Worm (Caenorhabditis elegans) whole organism, L1 larva: ENCODE data around the gene Y54G2A.16.
A peak's percentile ranks its signal among the peaks of the same experiment; 100 is the strongest.

ENCODE experiments used
- C04F5.9 ChIP-seq: sonication (generic microtip); optimal IDR thresholded peaks from 2 replicates; lab custom pipeline; 2016; ENCODE audit warnings: missing genetic modification characterization, missing compliant biosample characterization
- C34B4.2 ChIP-seq: sonication (generic microtip); optimal IDR thresholded peaks from 2 replicates; lab custom pipeline; 2017; ENCODE audit warnings: mild to moderate bottlenecking, missing genetic modification characterization, missing compliant biosample characterization
- F16B12.6 ChIP-seq: fragments of 150-350 bp; optimal IDR thresholded peaks from 2 replicates; lab custom pipeline; 2014; ENCODE audit warnings: missing biosample characterization, missing genetic modification characterization
- Y116A8C.19 ChIP-seq: sonication (generic microtip); optimal IDR thresholded peaks from 2 replicates; lab custom pipeline; 2016; ENCODE audit warnings: missing compliant biosample characterization, missing genetic modification characterization, borderline replicate concordance
- ceh-8 ChIP-seq: fragments of 200-800 bp; sonication (Bioruptor generic); optimal IDR thresholded peaks from 2 replicates; lab custom pipeline; 2018; ENCODE audit warnings: mild to moderate bottlenecking, missing genetic modification characterization, moderate library complexity, missing compliant biosample characterization
- ceh-88 ChIP-seq: fragments of 200-800 bp; sonication (Bioruptor generic); IDR thresholded peaks from 2 replicates; pipeline ENCODE4 v1.3.6; 2022; ENCODE audit warnings: missing genetic modification characterization, missing compliant biosample characterization
- dpl-1 ChIP-seq, 3 experiments: fragments of 150-350 bp in 2 of 3; sonication (generic microtip) in 1 of 3; optimal IDR thresholded peaks; 2 replicates each; lab custom pipeline; 2014 to 2017; ENCODE audit warnings: missing biosample characterization in 3 of 3, missing genetic modification characterization in 3 of 3, missing genetic modification reagents in 3 of 3
- dsc-1 ChIP-seq: sonication (generic microtip); optimal IDR thresholded peaks from 2 replicates; lab custom pipeline; 2016; ENCODE audit warnings: mild to moderate bottlenecking, missing genetic modification characterization, missing compliant biosample characterization
- efl-1 ChIP-seq, 4 experiments: fragments of 150-350 bp; optimal IDR thresholded peaks in 3 of 4; peaks in 1 of 4; 1 replicate in 1 of 4; 2 replicates in 3 of 4; lab custom pipeline; 2014; ENCODE audit warnings: missing biosample characterization in 2 of 4, missing genetic modification characterization in 2 of 4, missing genetic modification reagents in 2 of 4
- egl-13 ChIP-seq: sonication (generic microtip); optimal IDR thresholded peaks from 2 replicates; lab custom pipeline; 2016; ENCODE audit warnings: missing genotype, missing genetic modification reagents, missing genetic modification characterization, missing compliant biosample characterization
- egl-27 ChIP-seq, 2 experiments: fragments of 150-350 bp in 1 of 2; sonication (generic microtip); optimal IDR thresholded peaks; 3 replicates each; lab custom pipeline; 2017 to 2018; ENCODE audit warnings: missing biosample characterization in 2 of 2, missing genetic modification characterization in 2 of 2, missing genetic modification reagents in 2 of 2
- elt-3 ChIP-seq, 6 experiments: fragments of 150-350 bp in 1 of 6; sonication (generic microtip); optimal IDR thresholded peaks; 2 replicates each; lab custom pipeline; 2017 to 2018; ENCODE audit warnings: missing biosample characterization in 6 of 6, missing genetic modification characterization in 6 of 6, inconsistent platforms in 1 of 6
- fkh-10 ChIP-seq: sonication (generic microtip); optimal IDR thresholded peaks from 2 replicates; lab custom pipeline; 2017; ENCODE audit warnings: missing biosample characterization, missing genetic modification reagents, missing genetic modification characterization
- fos-1 ChIP-seq: fragments of 150-350 bp; optimal IDR thresholded peaks from 2 replicates; lab custom pipeline; 2014; ENCODE audit warnings: missing biosample characterization, missing genetic modification characterization
- hlh-4 ChIP-seq: sonication (generic microtip); optimal IDR thresholded peaks from 2 replicates; lab custom pipeline; 2016; ENCODE audit warnings: mild to moderate bottlenecking, missing genetic modification characterization, missing compliant biosample characterization
- jun-1 ChIP-seq: fragments of 150-350 bp; optimal IDR thresholded peaks from 2 replicates; lab custom pipeline; 2014; ENCODE audit warnings: missing biosample characterization, missing genetic modification reagents, missing genetic modification characterization
- lin-35 ChIP-seq, 2 experiments: fragments of 150-350 bp; optimal IDR thresholded peaks; 2 replicates each; lab custom pipeline; 2014; ENCODE audit warnings: missing biosample characterization in 2 of 2, missing genetic modification characterization in 2 of 2, missing genetic modification reagents in 2 of 2
- lin-39 ChIP-seq: fragments of 150-350 bp; optimal IDR thresholded peaks from 2 replicates; lab custom pipeline; 2014; ENCODE audit warnings: missing biosample characterization, missing genetic modification reagents, missing genetic modification characterization
- lsy-2 ChIP-seq, 2 experiments: fragments of 150-350 bp; optimal IDR thresholded peaks; 2 replicates each; lab custom pipeline; 2014; ENCODE audit warnings: missing biosample characterization in 2 of 2, missing genetic modification characterization in 2 of 2
- mdl-1 ChIP-seq, 2 experiments: fragments of 150-350 bp; optimal IDR thresholded peaks; 2 replicates each; lab custom pipeline; 2014 to 2017; ENCODE audit warnings: missing biosample characterization in 2 of 2, missing genetic modification characterization in 2 of 2, inconsistent platforms in 1 of 2
- mep-1 ChIP-seq: fragments of 150-350 bp; optimal IDR thresholded peaks from 2 replicates; lab custom pipeline; 2014; ENCODE audit warnings: missing biosample characterization, missing genetic modification characterization
- nhr-12 ChIP-seq: sonication (generic microtip); optimal IDR thresholded peaks from 2 replicates; lab custom pipeline; 2017; ENCODE audit warnings: missing biosample characterization, missing genetic modification characterization
- nhr-19 ChIP-seq: fragments of 200-800 bp; sonication (Bioruptor generic); conservative IDR thresholded peaks from 2 replicates; pipeline ENCODE4 v1.3.6; 2022; ENCODE audit warnings: missing genetic modification characterization, missing compliant biosample characterization
- nhr-20 ChIP-seq: sonication (generic microtip); optimal IDR thresholded peaks from 2 replicates; lab custom pipeline; 2016; ENCODE audit warnings: mild to moderate bottlenecking, missing genetic modification characterization, missing compliant biosample characterization
- nhr-28 ChIP-seq: fragments of 150-350 bp; optimal IDR thresholded peaks from 2 replicates; lab custom pipeline; 2014; ENCODE audit warnings: missing biosample characterization, missing genetic modification characterization
- nhr-76 ChIP-seq: sonication (generic microtip); optimal IDR thresholded peaks from 2 replicates; lab custom pipeline; 2017; ENCODE audit warnings: missing biosample characterization, missing genetic modification characterization
- nhr-84 ChIP-seq: sonication (generic microtip); optimal IDR thresholded peaks from 2 replicates; lab custom pipeline; 2017; ENCODE audit warnings: missing biosample characterization, missing genetic modification characterization
- pag-3 ChIP-seq: sonication (generic microtip); optimal IDR thresholded peaks from 2 replicates; lab custom pipeline; 2017; ENCODE audit warnings: missing genetic modification characterization, mild to moderate bottlenecking, missing compliant biosample characterization, antibody characterized with exemption, borderline replicate concordance; ENCODE audit not compliant: insufficient read depth
- pax-3 ChIP-seq: fragments of 200-800 bp; sonication (Bioruptor generic); optimal IDR thresholded peaks from 2 replicates; lab custom pipeline; 2018; ENCODE audit warnings: mild to moderate bottlenecking, missing genetic modification characterization, moderate library complexity, missing compliant biosample characterization
- pqm-1 ChIP-seq: sonication (generic microtip); optimal IDR thresholded peaks from 3 replicates; lab custom pipeline; 2017; ENCODE audit warnings: missing biosample characterization, missing genetic modification characterization
- snu-23 ChIP-seq: sonication (generic microtip); optimal IDR thresholded peaks from 2 replicates; lab custom pipeline; 2016; ENCODE audit warnings: missing genetic modification characterization, missing compliant biosample characterization
- sox-4 ChIP-seq: sonication (generic microtip); optimal IDR thresholded peaks from 2 replicates; lab custom pipeline; 2016; ENCODE audit warnings: missing genetic modification characterization, missing compliant biosample characterization
- sup-37 ChIP-seq: fragments of 200-800 bp; sonication (Bioruptor generic); optimal IDR thresholded peaks from 2 replicates; lab custom pipeline; 2018; ENCODE audit warnings: mild to moderate bottlenecking, missing genetic modification characterization, missing compliant biosample characterization
- unc-86 ChIP-seq: sonication (generic microtip); optimal IDR thresholded peaks from 2 replicates; lab custom pipeline; 2016; ENCODE audit warnings: missing genetic modification characterization, missing compliant biosample characterization
- zip-4 ChIP-seq: fragments of 200-800 bp; sonication (Bioruptor generic); optimal IDR thresholded peaks from 2 replicates; lab custom pipeline; 2018; ENCODE audit warnings: mild to moderate bottlenecking, missing genetic modification characterization, moderate library complexity, missing compliant biosample characterization

Gene Y54G2A.16

DNA sequence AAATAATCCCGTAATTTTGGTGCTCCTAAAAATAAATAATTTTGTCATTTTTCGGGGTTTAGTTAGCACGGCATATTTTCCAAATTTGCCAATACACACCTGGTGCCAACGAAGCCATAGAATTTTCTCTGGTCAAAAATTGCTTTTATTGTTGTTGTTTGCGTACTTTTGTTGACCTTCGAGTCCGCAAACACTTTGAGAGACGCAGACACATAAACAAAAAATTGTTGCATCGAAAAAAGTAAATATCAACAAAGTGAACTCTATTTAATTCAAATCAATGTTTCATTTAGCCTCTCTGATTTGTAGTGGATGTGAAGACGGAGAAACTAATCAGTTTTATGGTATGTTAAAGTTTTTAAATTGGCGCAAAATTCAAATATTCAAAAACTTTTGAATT lies 18.4 kb downstream of the Y54G2A.16 start, which contains the start of gene Y54G2A.40:
TSS of gene Y54G2A.40 (plus strand) at position 213 of the 400 bp plus-strand sequence.
- TF ChIP-seq dpl-1 (GFP tag; optimal IDR thresholded peaks at IDR 0.05; lab: Kevin White, UChicago) (peak; percentile 3 to 70 (median 38)), ceh-88 (GFP tag; lab: Robert Waterston, UW) (no peak), efl-1 (optimal IDR thresholded peaks at IDR 0.05; lab: Kevin White, UChicago) (peak; percentile 58 to 68), efl-1 (GFP tag; optimal IDR thresholded peaks at IDR 0.05 in 1 of 2; lab: Kevin White, UChicago) (peak; percentile 31 to 56), dsc-1 (no peak), lin-35 (GFP tag; optimal IDR thresholded peaks at IDR 0.05; lab: Kevin White, UChicago) (peak; percentile 29 to 56), F16B12.6 (peak; percentile 77), mep-1 (peak; percentile 8), lsy-2 (tag; optimal IDR thresholded peaks at IDR 0.05; lab: Kevin White, UChicago) (peak; percentile 32 to 64)

DNA sequence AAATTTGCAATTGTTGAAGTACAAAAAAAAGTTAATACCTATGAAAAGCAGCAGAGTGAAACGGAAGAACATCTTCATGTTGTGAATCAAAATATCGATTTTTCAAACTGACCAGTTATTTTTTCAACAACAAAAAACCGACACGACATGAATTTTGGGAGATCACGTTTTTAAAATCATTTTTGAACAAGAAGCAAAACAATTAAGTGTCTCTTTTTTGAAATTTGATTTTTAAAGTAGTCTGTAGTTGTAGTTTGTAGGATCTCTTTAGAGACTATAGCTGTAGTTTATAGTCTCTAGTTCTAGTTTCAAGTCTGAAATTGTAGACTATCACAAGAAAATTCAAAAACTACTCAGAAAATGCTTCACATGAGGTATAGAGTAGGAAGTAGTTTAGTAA lies 20.8 kb downstream of the Y54G2A.16 start, which contains the start of gene Y54G2A.15:
TSS of gene Y54G2A.15 (minus strand) at position 101 of the 400 bp plus-strand sequence.
- TF ChIP-seq nhr-12 (tag; lab: Kevin White, UChicago) (no peak), fos-1 (tag; lab: Kevin White, UChicago) (no peak), elt-3 (tag; optimal IDR thresholded peaks at IDR 0.05; lab: Kevin White, UChicago) (no peak), C04F5.9 (no peak), mdl-1 (tag; optimal IDR thresholded peaks at IDR 0.05; lab: Kevin White, UChicago) (no peak), sup-37 (no peak), egl-13 (tag; lab: Kevin White, UChicago) (no peak), sox-4 (tag; lab: Kevin White, UChicago) (no peak), nhr-76 (no peak)

ce11 chrIV:2842162-2842561 lies 22.5 kb downstream of the Y54G2A.16 start, which contains the start of gene clec-84:
TSS of gene clec-84 (plus strand) at chrIV:2842462.
- no peak for TF ChIP-seq C34B4.2 (tag; lab: Kevin White, UChicago)
- TF ChIP-seq Y116A8C.19 (tag; lab: Kevin White, UChicago) = no peak
- TF ChIP-seq pqm-1 (tag; lab: Kevin White, UChicago) = no peak
- no peak for TF ChIP-seq hlh-4 (tag; lab: Kevin White, UChicago)
- TF ChIP-seq elt-3 (tag; optimal IDR thresholded peaks at IDR 0.05; lab: Kevin White, UChicago) = no peak
- no peak for TF ChIP-seq nhr-20
- TF ChIP-seq mdl-1 (tag; optimal IDR thresholded peaks at IDR 0.05; lab: Kevin White, UChicago) = no peak
- no peak for TF ChIP-seq nhr-19 (GFP tag; lab: Robert Waterston, UW)
- TF ChIP-seq nhr-28 (tag; lab: Kevin White, UChicago) = no peak
- no peak for TF ChIP-seq pax-3 (tag; lab: Kevin White, UChicago)
- TF ChIP-seq snu-23 (GFP tag; lab: Kevin White, UChicago) = no peak
- TF ChIP-seq F16B12.6 = no peak
- no peak for TF ChIP-seq unc-86 (tag; lab: Kevin White, UChicago)
- TF ChIP-seq fkh-10 = no peak
- TF ChIP-seq sup-37 = no peak
- TF ChIP-seq egl-27 (tag; optimal IDR thresholded peaks at IDR 0.05; lab: Kevin White, UChicago) = no peak
- TF ChIP-seq, all 84 proteins: peak for 0

DNA sequence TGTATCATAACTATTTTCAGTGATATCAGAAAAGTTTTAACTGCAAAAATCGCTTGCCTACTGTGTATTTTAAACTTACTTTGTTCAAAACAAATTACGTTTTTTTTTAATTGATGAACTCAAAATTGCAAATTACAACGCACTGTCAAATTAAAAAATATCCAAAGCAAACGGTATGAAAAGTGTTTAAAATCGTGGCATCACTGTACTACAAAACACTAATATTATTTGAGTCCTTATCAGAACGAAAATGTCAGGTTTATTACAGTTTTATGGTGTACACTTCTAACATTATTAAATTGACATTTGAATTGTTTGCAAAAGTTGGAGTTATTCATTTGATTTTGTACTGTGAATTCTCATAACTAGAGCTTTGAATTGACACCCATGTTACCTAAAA lies 23.4 kb downstream of the Y54G2A.16 start, which contains the start of gene clec-83:
TSS of gene clec-83 (minus strand) at position 213 of the 400 bp plus-strand sequence.
- TF ChIP-seq efl-1 (optimal IDR thresholded peaks at IDR 0.05; lab: Kevin White, UChicago) = no peak
- peak in 1 of 2 experiments; percentile 8 for TF ChIP-seq efl-1 (GFP tag; optimal IDR thresholded peaks at IDR 0.05 in 1 of 2; lab: Kevin White, UChicago)
- no peak for TF ChIP-seq nhr-84

ce11 chrIV:2838308-2838707 lies 26.3 kb downstream of the Y54G2A.16 start, which contains the start of gene Y54G2A.7:
TSS of gene Y54G2A.7 (plus strand) at chrIV:2838608.
- TF ChIP-seq jun-1 = no peak
- no peak for TF ChIP-seq zip-4
- TF ChIP-seq pag-3 (tag; lab: Kevin White, UChicago) = no peak
- no peak for TF ChIP-seq ceh-8 (GFP tag; lab: Kevin White, UChicago)
- TF ChIP-seq lin-39 (tag; lab: Kevin White, UChicago) = no peak
